Fruit fly (Drosophila melanogaster): ENCODE measurements around the gene prd1.
A peak's percentile ranks its signal among the peaks of the same experiment; 100 is the strongest.

The prd1 gene

dm6 chr3R:11757197-11757856, 29.5 kb downstream of the prd1 start:
- no peak for TF ChIP-seq CG8159 (tag; optimal IDR thresholded peaks at IDR 0.05)
- TF ChIP-seq fd96Ca (GFP tag; IDR thresholded peaks at IDR 0.05) = no peak
- no peak for TF ChIP-seq Ets98B (GFP tag; IDR thresholded peaks at IDR 0.05)
- TF ChIP-seq CG4496 (GFP tag; IDR thresholded peaks at IDR 0.05) = no peak
- TF ChIP-seq gl (tag; optimal IDR thresholded peaks at IDR 0.05) = no peak
- TF ChIP-seq EcR (GFP tag; optimal IDR thresholded peaks at IDR 0.05) = no peak
- TF ChIP-seq CG14655 (GFP tag; optimal IDR thresholded peaks at IDR 0.05) = no peak
- no peak for TF ChIP-seq Snoo (tag; optimal IDR thresholded peaks at IDR 0.05)
- TF ChIP-seq CG32121 (GFP tag; IDR thresholded peaks at IDR 0.05) = no peak
- TF ChIP-seq Pif1B (GFP tag; optimal IDR thresholded peaks at IDR 0.05) = no peak
- TF ChIP-seq CG17806 (tag; optimal IDR thresholded peaks at IDR 0.05) = no peak
- TF ChIP-seq CG13204 (GFP tag; optimal IDR thresholded peaks at IDR 0.05) = no peak
- no peak for TF ChIP-seq CG10348 (GFP tag; IDR thresholded peaks at IDR 0.05)
- no peak for TF ChIP-seq rn (GFP tag; IDR thresholded peaks at IDR 0.05)
- TF ChIP-seq CG9948 (tag; optimal IDR thresholded peaks at IDR 0.05) = no peak
- no peak for TF ChIP-seq CG12605 (GFP tag; IDR thresholded peaks at IDR 0.05)

dm6 chr3R:11756762-11757161, 30.1 kb downstream of the prd1 start:
- TF ChIP-seq EcR (GFP tag; optimal IDR thresholded peaks at IDR 0.05) (peak; percentile 30), CG34367 (tag; optimal IDR thresholded peaks at IDR 0.05) (no peak)

- TF ChIP-seq CG32121 (GFP tag; IDR thresholded peaks at IDR 0.05) (no peak), CG13204 (GFP tag; optimal IDR thresholded peaks at IDR 0.05) (no peak), CG17806 (tag; optimal IDR thresholded peaks at IDR 0.05) (peak; percentile 4)
Observed at dm6 chr3R:11751756-11752155, 35.1 kb downstream of the prd1 start.

DNA sequence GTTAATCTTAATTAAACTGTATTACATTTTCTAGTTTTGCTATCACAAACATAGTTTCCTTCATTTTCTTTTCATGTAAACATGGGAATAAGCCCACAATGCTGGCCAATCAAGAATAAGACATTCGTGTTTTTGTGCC, 36.7 kb downstream of the prd1 start, which contains the start of gene CG43062:
CG43062 (plus strand) TSS at position 40 of the 139 bp plus-strand sequence.
- TF ChIP-seq CG17806 (tag; optimal IDR thresholded peaks at IDR 0.05) (no peak), CG8301 (tag; optimal IDR thresholded peaks at IDR 0.05) (no peak), CG12605 (GFP tag; IDR thresholded peaks at IDR 0.05) (no peak), gl (tag; optimal IDR thresholded peaks at IDR 0.05) (no peak), D1 (tag; optimal IDR thresholded peaks at IDR 0.05) (no peak), Pif1A (GFP tag; optimal IDR thresholded peaks at IDR 0.05) (no peak), CG32121 (GFP tag; IDR thresholded peaks at IDR 0.05) (no peak), CG8159 (tag; optimal IDR thresholded peaks at IDR 0.05) (no peak), CG14655 (GFP tag; optimal IDR thresholded peaks at IDR 0.05) (no peak), Snoo (tag; optimal IDR thresholded peaks at IDR 0.05) (no peak), CG13204 (GFP tag; optimal IDR thresholded peaks at IDR 0.05) (no peak), CG15710 (tag; optimal IDR thresholded peaks at IDR 0.05) (no peak), CG10348 (GFP tag; IDR thresholded peaks at IDR 0.05) (no peak), Pif1B (GFP tag; optimal IDR thresholded peaks at IDR 0.05) (no peak), CG4496 (GFP tag; IDR thresholded peaks at IDR 0.05) (no peak), CG34367 (tag; optimal IDR thresholded peaks at IDR 0.05) (no peak)

- no peak for TF ChIP-seq fd96Ca (GFP tag; IDR thresholded peaks at IDR 0.05)
- no peak for TF ChIP-seq CG4496 (GFP tag; IDR thresholded peaks at IDR 0.05)
- TF ChIP-seq CG8301 (tag; optimal IDR thresholded peaks at IDR 0.05) = no peak
Observed at dm6 chr3R:11749297-11750293, 37.2 kb downstream of the prd1 start, which contains the start of gene CG6923. CG6923 (minus strand) TSS chr3R:11750029.

dm6 chr3R:11741730-11742203, 45.0 kb downstream of the prd1 start, which contains the start of the genes Blm and CG14722:
Blm (minus strand) TSS chr3R:11741783.
CG14722 (plus strand) TSS chr3R:11741890.
- TF ChIP-seq fd96Ca (GFP tag; IDR thresholded peaks at IDR 0.05) (no peak), CG34367 (tag; optimal IDR thresholded peaks at IDR 0.05) (no peak), CG8159 (tag; optimal IDR thresholded peaks at IDR 0.05) (no peak), CG14655 (GFP tag; optimal IDR thresholded peaks at IDR 0.05) (no peak), CG10348 (GFP tag; IDR thresholded peaks at IDR 0.05) (no peak)

DNA sequence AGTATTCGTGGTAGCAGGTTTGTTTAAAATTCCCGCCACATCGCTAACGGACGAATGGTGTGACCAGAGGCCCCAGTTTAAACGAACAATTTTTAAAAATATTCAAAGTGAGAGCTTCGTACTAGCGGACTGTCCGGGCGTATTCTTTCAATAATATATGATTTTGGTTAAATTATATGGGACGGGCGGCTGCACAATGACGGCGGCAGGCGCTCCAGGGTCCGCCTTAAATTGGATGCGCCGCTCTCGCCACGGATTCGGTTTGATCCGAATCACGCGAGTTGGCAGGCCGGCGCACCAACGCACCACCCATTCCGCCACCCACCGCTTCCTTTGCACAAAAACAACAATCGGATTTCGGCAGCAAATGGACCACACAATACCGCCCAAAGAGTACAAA, 51.5 kb downstream of the prd1 start, which contains the start of gene CG14721:
CG14721 (plus strand) TSS at position 111 of the 400 bp plus-strand sequence.
- TF ChIP-seq fd96Ca (GFP tag; IDR thresholded peaks at IDR 0.05) = no peak
- no peak for TF ChIP-seq CG14655 (GFP tag; optimal IDR thresholded peaks at IDR 0.05)
- no peak for TF ChIP-seq rn (GFP tag; IDR thresholded peaks at IDR 0.05)
- TF ChIP-seq CG4496 (GFP tag; IDR thresholded peaks at IDR 0.05) = peak; percentile 8; the same call in 1 of the 3 replicates
